Fruit fly (Drosophila melanogaster) whole organism, prepupa: ENCODE measurements around the gene ens.

ENCODE experiments used
- Blimp-1 ChIP-seq: fragments of 200-800 bp; sonication (Bioruptor generic); optimal IDR thresholded peaks from 3 replicates; lab custom pipeline; 2017; ENCODE audit warnings: missing biosample characterization, missing genetic modification characterization, mild to moderate bottlenecking, moderate library complexity, missing genetic modification reagents
- CG10631 ChIP-seq: fragments of 200-800 bp; sonication (Bioruptor generic); optimal IDR thresholded peaks from 2 replicates; lab custom pipeline; 2016; ENCODE audit warnings: missing biosample characterization, missing genetic modification characterization
- CG10669 ChIP-seq: fragments of 200-800 bp; sonication (Bioruptor generic); optimal IDR thresholded peaks from 3 replicates; lab custom pipeline; 2018; ENCODE audit warnings: missing biosample characterization, mild to moderate bottlenecking, missing genetic modification characterization, moderate library complexity
- CG1621 ChIP-seq: fragments of 200-800 bp; sonication (Bioruptor generic); optimal IDR thresholded peaks from 3 replicates; lab custom pipeline; 2018; ENCODE audit warnings: missing biosample characterization, mild to moderate bottlenecking, missing genetic modification characterization
- CG16779 ChIP-seq: fragments of 200-800 bp; sonication (Bioruptor generic); optimal IDR thresholded peaks from 3 replicates; lab custom pipeline; 2017; ENCODE audit warnings: missing biosample characterization, mild to moderate bottlenecking, missing genetic modification characterization
- CG3032 ChIP-seq: fragments of 200-800 bp; optimal IDR thresholded peaks from 2 replicates; lab custom pipeline; 2019; ENCODE audit warnings: missing biosample characterization, mild to moderate bottlenecking, missing genetic modification characterization, moderate library complexity
- CG3919 ChIP-seq: fragments of 200-800 bp; sonication (Bioruptor generic); optimal IDR thresholded peaks from 3 replicates; lab custom pipeline; 2016; ENCODE audit warnings: missing biosample characterization, missing genetic modification characterization
- CG6163 ChIP-seq: fragments of 200-800 bp; sonication (Bioruptor generic); IDR thresholded peaks from 3 replicates; pipeline ENCODE4 v1.3.6; 2022; ENCODE audit warnings: missing biosample characterization, missing genetic modification characterization
- CG6276 ChIP-seq: fragments of 200-800 bp; sonication (Bioruptor generic); optimal IDR thresholded peaks from 2 replicates; lab custom pipeline; 2017; ENCODE audit warnings: missing biosample characterization, mild to moderate bottlenecking, missing genetic modification characterization
- CG6854 ChIP-seq: fragments of 200-800 bp; sonication (Bioruptor generic); optimal IDR thresholded peaks from 2 replicates; lab custom pipeline; 2017; ENCODE audit warnings: missing biosample characterization, mild to moderate bottlenecking, missing genetic modification characterization
- CG7368 ChIP-seq: fragments of 200-800 bp; sonication (Bioruptor generic); optimal IDR thresholded peaks from 3 replicates; lab custom pipeline; 2016; ENCODE audit warnings: missing biosample characterization, missing genetic modification characterization
- CG8119 ChIP-seq: fragments of 200-800 bp; sonication (Bioruptor generic); IDR thresholded peaks from 3 replicates; pipeline ENCODE4 v1.3.6; 2022; ENCODE audit warnings: missing biosample characterization, missing genetic modification characterization
- CG8319 ChIP-seq: fragments of 200-800 bp; sonication (Bioruptor generic); optimal IDR thresholded peaks from 3 replicates; lab custom pipeline; 2016; ENCODE audit warnings: missing biosample characterization, missing genetic modification characterization
- CG8632 ChIP-seq: fragments of 200-800 bp; sonication (Bioruptor generic); optimal IDR thresholded peaks from 3 replicates; lab custom pipeline; 2016; ENCODE audit warnings: missing biosample characterization, missing genetic modification characterization
- Eip75B ChIP-seq: fragments of 200-800 bp; sonication (Bioruptor generic); optimal IDR thresholded peaks from 3 replicates; lab custom pipeline; 2016; ENCODE audit warnings: missing biosample characterization, missing genetic modification characterization
- Eip78C ChIP-seq: fragments of 200-800 bp; sonication (Bioruptor generic); peaks from one replicate; lab custom pipeline; 2016; ENCODE audit warnings: missing biosample characterization, missing genetic modification characterization
- Eip93F ChIP-seq: fragments of 200-800 bp; sonication (Bioruptor generic); optimal IDR thresholded peaks from 2 replicates; lab custom pipeline; 2016; ENCODE audit warnings: missing biosample characterization, mild to moderate bottlenecking, missing genetic modification characterization
- Ets21C ChIP-seq: fragments of 200-800 bp; sonication (Bioruptor generic); optimal IDR thresholded peaks from 3 replicates; lab custom pipeline; 2016; ENCODE audit warnings: missing biosample characterization, missing genetic modification characterization
- Ets96B ChIP-seq: fragments of 200-800 bp; optimal IDR thresholded peaks from 2 replicates; lab custom pipeline; 2019; ENCODE audit warnings: missing biosample characterization, mild to moderate bottlenecking, missing genetic modification characterization, moderate library complexity
- Gug ChIP-seq: fragments of 200-800 bp; sonication (Bioruptor generic); IDR thresholded peaks from 2 replicates; pipeline ENCODE4 v1.3.6; 2022; ENCODE audit warnings: missing biosample characterization, missing genetic modification characterization
- Hr38 ChIP-seq: sonication (Bioruptor generic); optimal IDR thresholded peaks from 2 replicates; lab custom pipeline; 2016; ENCODE audit warnings: missing biosample characterization, missing genetic modification characterization
- Hr39 ChIP-seq: fragments of 200-800 bp; sonication (Bioruptor generic); optimal IDR thresholded peaks from 2 replicates; lab custom pipeline; 2016; ENCODE audit warnings: missing biosample characterization, missing genetic modification characterization
- Met ChIP-seq: fragments of 200-800 bp; sonication (Bioruptor generic); optimal IDR thresholded peaks from 3 replicates; lab custom pipeline; 2016; ENCODE audit warnings: missing biosample characterization, missing genetic modification characterization
- OdsH ChIP-seq: fragments of 200-800 bp; sonication (Bioruptor generic); optimal IDR thresholded peaks from 3 replicates; lab custom pipeline; 2016; ENCODE audit warnings: missing biosample characterization, missing genetic modification characterization
- Smox ChIP-seq: fragments of 200-800 bp; sonication (Bioruptor generic); optimal IDR thresholded peaks from 3 replicates; lab custom pipeline; 2016; ENCODE audit warnings: missing biosample characterization, missing genetic modification characterization
- Sox102F ChIP-seq: fragments of 200-800 bp; sonication (Bioruptor generic); optimal IDR thresholded peaks from 2 replicates; lab custom pipeline; 2016; ENCODE audit warnings: missing biosample characterization, mild to moderate bottlenecking, missing genetic modification characterization
- achi ChIP-seq: fragments of 200-800 bp; sonication (Bioruptor generic); optimal IDR thresholded peaks from 3 replicates; lab custom pipeline; 2016; ENCODE audit warnings: missing biosample characterization, missing genetic modification characterization
- acj6 ChIP-seq: fragments of 200-800 bp; sonication (Bioruptor generic); optimal IDR thresholded peaks from 3 replicates; lab custom pipeline; 2016; ENCODE audit warnings: missing biosample characterization, missing genetic modification characterization
- dsx ChIP-seq: fragments of 200-800 bp; optimal IDR thresholded peaks from 3 replicates; lab custom pipeline; 2019; ENCODE audit warnings: missing biosample characterization, mild to moderate bottlenecking, missing genetic modification characterization, moderate library complexity; ENCODE audit not compliant: poor library complexity, severe bottlenecking
- eg ChIP-seq: fragments of 200-800 bp; sonication (Bioruptor generic); IDR thresholded peaks from 3 replicates; pipeline ENCODE4 v1.3.6; 2022; ENCODE audit warnings: missing biosample characterization, missing genetic modification characterization
- esn ChIP-seq: fragments of 200-800 bp; sonication (Bioruptor generic); optimal IDR thresholded peaks from 2 replicates; lab custom pipeline; 2016; ENCODE audit warnings: missing biosample characterization, mild to moderate bottlenecking, missing genetic modification characterization, moderate library complexity
- fd85E ChIP-seq: fragments of 200-800 bp; sonication (Bioruptor generic); optimal IDR thresholded peaks from 3 replicates; lab custom pipeline; 2016; ENCODE audit warnings: missing biosample characterization, missing genetic modification characterization
- fkh ChIP-seq: fragments of 200-800 bp; sonication (Bioruptor generic); optimal IDR thresholded peaks from 3 replicates; lab custom pipeline; 2017; ENCODE audit warnings: missing biosample characterization, mild to moderate bottlenecking, missing genetic modification characterization, moderate library complexity
- lz ChIP-seq: fragments of 200-800 bp; sonication (Bioruptor generic); optimal IDR thresholded peaks from 3 replicates; lab custom pipeline; 2016; ENCODE audit warnings: missing biosample characterization, missing genetic modification characterization
- net ChIP-seq: fragments of 200-800 bp; sonication (Bioruptor generic); optimal IDR thresholded peaks from 3 replicates; lab custom pipeline; 2016; ENCODE audit warnings: missing biosample characterization, missing genetic modification characterization
- salr ChIP-seq, 2 experiments: fragments of 200-800 bp; sonication (Bioruptor generic); optimal IDR thresholded peaks; 3 replicates each; lab custom pipeline; 2016 to 2018; ENCODE audit warnings: missing biosample characterization in 2 of 2, missing genetic modification characterization in 2 of 2, mild to moderate bottlenecking in 1 of 2
- spab ChIP-seq: fragments of 200-800 bp; sonication (Bioruptor generic); optimal IDR thresholded peaks from 2 replicates; lab custom pipeline; 2017; ENCODE audit warnings: missing biosample characterization, mild to moderate bottlenecking, missing genetic modification characterization, missing genetic modification reagents
- ss ChIP-seq, 2 experiments: fragments of 200-800 bp; sonication (Bioruptor generic); optimal IDR thresholded peaks; 2 replicates in 1 of 2; 3 replicates in 1 of 2; lab custom pipeline; 2017 to 2018; ENCODE audit warnings: mild to moderate bottlenecking in 2 of 2, missing biosample characterization in 2 of 2, missing genetic modification characterization in 2 of 2, moderate library complexity in 1 of 2
- svp ChIP-seq: fragments of 200-800 bp; sonication (Bioruptor generic); peaks from one replicate; lab custom pipeline; 2016; ENCODE audit warnings: missing biosample characterization, missing genetic modification characterization
- vri ChIP-seq: fragments of 200-800 bp; sonication (Bioruptor generic); optimal IDR thresholded peaks from 3 replicates; lab custom pipeline; 2016; ENCODE audit warnings: missing biosample characterization, mild to moderate bottlenecking, missing genetic modification characterization

ens gene

dm6 chr3L:4169957-4170651, 35.8 kb upstream of the ens start, which contains the start of gene Ero1L (continued):
- TF ChIP-seq dsx (peak; percentile 76), CG10669 (GFP tag; lab: Kevin White, UChicago) (no peak), fd85E (no peak), net (GFP tag; lab: Kevin White, UChicago) (peak; percentile 13), Hr38 (GFP tag; lab: Kevin White, UChicago) (no peak)

DNA sequence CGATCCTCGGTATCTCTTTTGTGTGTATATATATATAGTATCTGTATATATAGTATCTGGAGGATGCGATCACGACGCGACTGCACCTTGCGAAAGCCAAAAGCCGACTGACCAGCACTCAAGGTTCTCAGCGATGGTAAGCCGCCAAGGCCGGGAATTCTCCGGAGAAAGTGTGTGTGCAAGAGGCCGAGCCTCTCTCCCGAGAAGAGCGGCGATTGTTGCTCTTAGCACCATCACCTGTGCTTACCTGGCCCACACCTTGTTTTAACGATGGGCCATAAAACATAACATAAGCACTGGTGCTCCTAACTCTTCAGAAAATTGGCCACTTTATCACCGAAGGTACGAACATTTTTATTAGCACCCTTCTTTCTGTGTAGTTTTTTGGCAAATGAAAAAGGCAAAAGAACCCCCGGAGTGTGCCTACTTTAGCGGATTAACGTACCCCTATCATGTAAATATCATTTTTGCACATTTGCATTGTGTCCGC, 33.0 kb upstream of the ens start, which contains the start of gene mas:
mas (minus strand) TSS at position 112 of the 490 bp plus-strand sequence.
- TF ChIP-seq vri (GFP tag; lab: Kevin White, UChicago) (peak; percentile 31), Met (peak; percentile 15), Smox (no peak), CG10669 (GFP tag; lab: Kevin White, UChicago) (no peak), CG8319 (GFP tag; lab: Kevin White, UChicago) (no peak), CG7368 (GFP tag; lab: Kevin White, UChicago) (no peak), lz (no peak), net (GFP tag; lab: Kevin White, UChicago) (no peak), CG3919 (GFP tag; lab: Kevin White, UChicago) (no peak), Eip78C (GFP tag; lab: Kevin White, UChicago) (peak; percentile 5), Sox102F (peak; percentile 44), CG1621 (peak; percentile 10), CG10631 (GFP tag; lab: Kevin White, UChicago) (peak; percentile 14), CG6854 (peak; percentile 59), CG8119 (GFP tag; lab: Robert Waterston, UW) (no peak), Eip75B (GFP tag; lab: Kevin White, UChicago) (no peak), Blimp-1 (GFP tag; lab: Kevin White, UChicago) (peak; percentile 13)

DNA sequence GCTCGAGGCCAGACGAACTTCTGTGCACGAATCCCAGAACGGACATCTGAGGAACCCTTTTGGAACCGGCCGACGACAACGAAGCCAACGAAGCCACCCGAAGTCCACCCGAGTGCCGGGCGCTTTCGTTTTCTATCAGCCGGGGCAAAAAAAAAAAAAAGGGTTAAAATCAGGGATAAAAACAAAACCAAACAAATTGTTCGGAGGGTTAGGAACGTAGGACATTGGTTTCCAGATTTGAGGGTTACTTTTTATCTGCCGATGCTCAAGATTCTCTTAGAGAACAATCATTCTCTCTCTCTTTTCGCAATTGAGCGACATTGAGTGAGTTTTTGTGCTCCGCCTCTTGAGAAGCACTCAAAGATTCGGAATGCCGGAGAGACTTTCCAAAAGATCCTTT, 26.6 kb upstream of the ens start, which contains the start of gene nab:
nab (minus strand) TSS at position 7 of the 400 bp plus-strand sequence.
- TF ChIP-seq Sox102F (no peak), CG7368 (GFP tag; lab: Kevin White, UChicago) (no peak), fkh (GFP tag; lab: Kevin White, UChicago) (no peak), eg (no peak), CG6854 (peak; percentile 48), CG6163 (no peak), Eip78C (GFP tag; lab: Kevin White, UChicago) (peak; percentile 21), Ets21C (GFP tag; lab: Kevin White, UChicago) (no peak), CG3032 (tag; lab: Kevin White, UChicago) (no peak), CG16779 (tag; lab: Kevin White, UChicago) (no peak), Eip93F (GFP tag; lab: Kevin White, UChicago) (peak; percentile 1), vri (GFP tag; lab: Kevin White, UChicago) (no peak), salr (GFP tag; optimal IDR thresholded peaks at IDR 0.05; lab: Kevin White, UChicago) (no peak), acj6 (GFP tag; lab: Kevin White, UChicago) (no peak), CG8632 (GFP tag; lab: Kevin White, UChicago) (no peak), spab (no peak), esn (no peak), OdsH (GFP tag; lab: Kevin White, UChicago) (no peak), CG6276 (GFP tag; lab: Kevin White, UChicago) (no peak), CG1621 (no peak), Blimp-1 (GFP tag; lab: Kevin White, UChicago) (peak; percentile 93), ss (GFP tag; optimal IDR thresholded peaks at IDR 0.05; lab: Kevin White, UChicago) (peak in 1 of 2 experiments; percentile 12), net (GFP tag; lab: Kevin White, UChicago) (no peak), Hr39 (GFP tag; lab: Kevin White, UChicago) (no peak), Gug (no peak), Met (no peak), Ets96B (tag; lab: Kevin White, UChicago) (no peak), CG10669 (GFP tag; lab: Kevin White, UChicago) (no peak), achi (no peak), svp (GFP tag; lab: Kevin White, UChicago) (no peak)
